Worm (Caenorhabditis elegans) whole organism, young adult: ENCODE results near the gene C04H5.1.

ENCODE experiments used
- B0336.3 ChIP-seq: fragments of 200-800 bp; sonication (Bioruptor generic); IDR thresholded peaks from 2 replicates; pipeline ENCODE4 v1.3.6; 2022; ENCODE audit warnings: missing genetic modification characterization, missing compliant biosample characterization
- D2030.7 ChIP-seq: fragments of 200-800 bp; sonication (Bioruptor generic); IDR thresholded peaks from 2 replicates; pipeline ENCODE4 v1.3.6; 2022; ENCODE audit warnings: missing genetic modification reagents, missing genetic modification characterization, missing compliant biosample characterization
- F33H1.4 ChIP-seq: fragments of 200-800 bp; sonication (Bioruptor generic); IDR thresholded peaks from 2 replicates; pipeline ENCODE4 v1.3.6; 2022; ENCODE audit warnings: missing genetic modification reagents, missing genetic modification characterization, missing compliant biosample characterization
- F57C9.4 ChIP-seq: sonication (generic microtip); optimal IDR thresholded peaks from 2 replicates; lab custom pipeline; 2017; ENCODE audit warnings: mild to moderate bottlenecking, missing genetic modification characterization, missing compliant biosample characterization
- K12H6.12 ChIP-seq: fragments of 200-800 bp; sonication (Bioruptor generic); optimal IDR thresholded peaks from 2 replicates; lab custom pipeline; 2018; ENCODE audit warnings: mild to moderate bottlenecking, missing genetic modification characterization, missing compliant biosample characterization
- T07F8.4 ChIP-seq: sonication (generic microtip); optimal IDR thresholded peaks from 2 replicates; lab custom pipeline; 2016; ENCODE audit warnings: mild to moderate bottlenecking, missing genetic modification characterization, moderate library complexity, missing compliant biosample characterization
- Y53G8AR.9 ChIP-seq: fragments of 200-800 bp; sonication (Bioruptor generic); conservative IDR thresholded peaks from 2 replicates; pipeline ENCODE4 v1.3.6; 2022; ENCODE audit warnings: missing genetic modification reagents, missing genetic modification characterization, missing compliant biosample characterization
- akir-1 ChIP-seq: fragments of 200-800 bp; sonication (Bioruptor generic); optimal IDR thresholded peaks from 2 replicates; lab custom pipeline; 2018; ENCODE audit warnings: mild to moderate bottlenecking, missing genetic modification characterization, moderate library complexity, missing compliant biosample characterization
- aptf-2 ChIP-seq: fragments of 200-800 bp; sonication (Bioruptor generic); conservative IDR thresholded peaks from 2 replicates; pipeline ENCODE4 v1.3.6; 2022; ENCODE audit warnings: missing genetic modification reagents, missing genetic modification characterization, missing compliant biosample characterization
- aptf-3 ChIP-seq: fragments of 200-800 bp; sonication (Bioruptor generic); IDR thresholded peaks from 2 replicates; pipeline ENCODE4 v1.3.6; 2022; ENCODE audit warnings: missing genetic modification characterization, missing compliant biosample characterization
- attf-3 ChIP-seq: fragments of 200-800 bp; sonication (Bioruptor generic); conservative IDR thresholded peaks from 2 replicates; pipeline ENCODE4 v1.3.6; 2022; ENCODE audit warnings: missing genetic modification reagents, missing genetic modification characterization, missing compliant biosample characterization
- attf-6 ChIP-seq: fragments of 200-800 bp; sonication (Bioruptor generic); IDR thresholded peaks from 2 replicates; pipeline ENCODE4 v1.3.6; 2022; ENCODE audit warnings: missing genetic modification reagents, missing genetic modification characterization, missing compliant biosample characterization
- bed-1 ChIP-seq: fragments of 200-800 bp; sonication (Bioruptor generic); IDR thresholded peaks from 2 replicates; pipeline ENCODE4 v1.3.6; 2022; ENCODE audit warnings: missing genetic modification reagents, missing genetic modification characterization, missing compliant biosample characterization
- ceh-58 ChIP-seq: fragments of 200-800 bp; sonication (Bioruptor generic); IDR thresholded peaks from 2 replicates; pipeline ENCODE4 v1.3.6; 2022; ENCODE audit warnings: missing genetic modification characterization, missing compliant biosample characterization
- chd-7 ChIP-seq: sonication (generic microtip); optimal IDR thresholded peaks from 2 replicates; lab custom pipeline; 2016; ENCODE audit warnings: mild to moderate bottlenecking, missing genetic modification characterization, moderate library complexity, missing compliant biosample characterization
- dpl-1 ChIP-seq: fragments of 150-350 bp; optimal IDR thresholded peaks from 2 replicates; lab custom pipeline; 2014; ENCODE audit warnings: missing biosample characterization, missing genetic modification reagents, missing genetic modification characterization
- egl-18 ChIP-seq: fragments of 200-800 bp; sonication (Bioruptor generic); IDR thresholded peaks from 2 replicates; pipeline ENCODE4 v1.3.6; 2022; ENCODE audit warnings: missing genetic modification reagents, missing genetic modification characterization, missing compliant biosample characterization
- egrh-3 ChIP-seq: fragments of 200-800 bp; sonication (Bioruptor generic); IDR thresholded peaks from 2 replicates; pipeline ENCODE4 v1.3.6; 2022; ENCODE audit warnings: missing genetic modification reagents, missing genetic modification characterization, missing compliant biosample characterization
- ekl-4 ChIP-seq: fragments of 200-800 bp; sonication (Bioruptor generic); IDR thresholded peaks from 2 replicates; pipeline ENCODE4 v1.3.6; 2022; ENCODE audit warnings: missing genetic modification reagents, missing genetic modification characterization, missing compliant biosample characterization
- ets-4 ChIP-seq: fragments of 200-800 bp; sonication (Bioruptor generic); optimal IDR thresholded peaks from 2 replicates; lab custom pipeline; 2018; ENCODE audit warnings: mild to moderate bottlenecking, missing genetic modification characterization, missing compliant biosample characterization
- gei-17 ChIP-seq: fragments of 200-800 bp; sonication (Bioruptor generic); optimal IDR thresholded peaks from 2 replicates; lab custom pipeline; 2018; ENCODE audit warnings: mild to moderate bottlenecking, missing genetic modification characterization, missing compliant biosample characterization
- hmg-20 ChIP-seq: fragments of 200-800 bp; sonication (Bioruptor generic); IDR thresholded peaks from 2 replicates; pipeline ENCODE4 v1.3.6; 2022; ENCODE audit warnings: missing genetic modification reagents, missing genetic modification characterization, missing compliant biosample characterization
- hrde-1 ChIP-seq: sonication (generic microtip); optimal IDR thresholded peaks from 2 replicates; lab custom pipeline; 2016; ENCODE audit warnings: missing genetic modification characterization, mild to moderate bottlenecking, missing compliant biosample characterization, moderate library complexity, missing genotype, missing genetic modification reagents, borderline replicate concordance
- lag-1 ChIP-seq: fragments of 200-800 bp; sonication (Bioruptor generic); IDR thresholded peaks from 2 replicates; pipeline ENCODE4 v1.3.6; 2022; ENCODE audit warnings: missing genetic modification reagents, missing genetic modification characterization, missing compliant biosample characterization
- let-526 ChIP-seq: fragments of 200-800 bp; sonication (Bioruptor generic); IDR thresholded peaks from 2 replicates; pipeline ENCODE4 v1.3.6; 2022; ENCODE audit warnings: missing genetic modification reagents, missing genetic modification characterization, missing compliant biosample characterization
- let-607 ChIP-seq, 2 experiments: fragments of 200-800 bp in 1 of 2; sonication (Bioruptor generic) in 1 of 2; sonication (generic microtip) in 1 of 2; optimal IDR thresholded peaks; 2 replicates each; lab custom pipeline; 2016 to 2018; ENCODE audit warnings: mild to moderate bottlenecking in 2 of 2, missing compliant biosample characterization in 2 of 2, missing genetic modification characterization in 2 of 2, moderate library complexity in 2 of 2, missing genotype in 1 of 2
- lin-40 ChIP-seq: sonication (generic microtip); optimal IDR thresholded peaks from 2 replicates; lab custom pipeline; 2016; ENCODE audit warnings: missing genetic modification characterization, mild to moderate bottlenecking, missing compliant biosample characterization, missing genotype, missing genetic modification reagents
- madf-10 ChIP-seq: sonication (generic microtip); optimal IDR thresholded peaks from 2 replicates; lab custom pipeline; 2016; ENCODE audit warnings: mild to moderate bottlenecking, missing genetic modification characterization, missing compliant biosample characterization
- madf-3 ChIP-seq: fragments of 200-800 bp; sonication (Bioruptor generic); IDR thresholded peaks from 2 replicates; pipeline ENCODE4 v1.3.6; 2022; ENCODE audit warnings: missing genetic modification reagents, missing genetic modification characterization, missing compliant biosample characterization
- nhr-120 ChIP-seq: fragments of 200-800 bp; sonication (Bioruptor generic); IDR thresholded peaks from 2 replicates; pipeline ENCODE4 v1.3.6; 2022; ENCODE audit warnings: missing genetic modification characterization, missing compliant biosample characterization
- nhr-27 ChIP-seq: fragments of 200-800 bp; sonication (Bioruptor generic); optimal IDR thresholded peaks from 2 replicates; lab custom pipeline; 2018; ENCODE audit warnings: mild to moderate bottlenecking, missing genetic modification characterization, moderate library complexity, missing compliant biosample characterization
- pbrm-1 ChIP-seq: fragments of 200-800 bp; sonication (Bioruptor generic); IDR thresholded peaks from 2 replicates; pipeline ENCODE4 v1.3.6; 2022; ENCODE audit warnings: missing genetic modification reagents, missing genetic modification characterization, missing compliant biosample characterization
- repo-1 ChIP-seq: sonication (generic microtip); optimal IDR thresholded peaks from 2 replicates; lab custom pipeline; 2017; ENCODE audit warnings: mild to moderate bottlenecking, missing genetic modification characterization, missing compliant biosample characterization
- snpc-4 ChIP-seq, 5 experiments: fragments of 150-350 bp in 1 of 5; sonication (generic microtip) in 4 of 5; optimal IDR thresholded peaks; 2 replicates each; lab custom pipeline; 2014 to 2018; ENCODE audit warnings: missing genetic modification characterization in 5 of 5, missing biosample characterization in 3 of 5, antibody characterized with exemption in 2 of 5, mild to moderate bottlenecking in 2 of 5, missing compliant biosample characterization in 2 of 5, missing genotype in 2 of 5, moderate library complexity in 2 of 5, missing genetic modification reagents in 1 of 5
- sptf-2 ChIP-seq: fragments of 200-800 bp; sonication (Bioruptor generic); optimal IDR thresholded peaks from 2 replicates; lab custom pipeline; 2018; ENCODE audit warnings: mild to moderate bottlenecking, missing genetic modification characterization, missing compliant biosample characterization
- zfh-2 ChIP-seq: fragments of 200-800 bp; sonication (Bioruptor generic); conservative IDR thresholded peaks from 2 replicates; pipeline ENCODE4 v1.3.6; 2022; ENCODE audit warnings: missing genetic modification reagents, missing genetic modification characterization, missing compliant biosample characterization

Gene C04H5.1

ce11 chrII:14528233-14528802 lies 5.8 kb upstream of the C04H5.1 start, which contains the start of the genes F57C2.5 and spat-1 (continued):
- TF ChIP-seq madf-3 (no peak), lin-40 (peak; percentile 73), lag-1 (GFP tag; lab: Robert Waterston, UW) (no peak), attf-3 (GFP tag; lab: Robert Waterston, UW) (peak; percentile 24; the same call in 1 of the 2 replicates), F57C9.4 (tag; lab: Kevin White, UChicago) (no peak), D2030.7 (peak; percentile 76; the same call in 1 of the 2 replicates), akir-1 (GFP tag; lab: Kevin White, UChicago) (no peak), T07F8.4 (tag; lab: Kevin White, UChicago) (no peak), attf-6 (no peak), Y53G8AR.9 (GFP tag; lab: Robert Waterston, UW) (no peak), ekl-4 (GFP tag; lab: Robert Waterston, UW) (no peak), snpc-4 (GFP tag; optimal IDR thresholded peaks at IDR 0.05; lab: Kevin White, UChicago) (no peak), snpc-4 (tag; optimal IDR thresholded peaks at IDR 0.05; lab: Kevin White, UChicago) (peak in 3 of 4 experiments; percentile 27 to 44 (median 40)), let-526 (GFP tag; lab: Robert Waterston, UW) (0 out of 2 replicates have a peak, but pooled peaks have one; percentile 10), nhr-27 (tag; lab: Kevin White, UChicago) (no peak), B0336.3 (0 out of 2 replicates have a peak, but pooled peaks have one; percentile 23), K12H6.12 (tag; lab: Kevin White, UChicago) (peak; percentile 76), madf-10 (tag; lab: Kevin White, UChicago) (peak; percentile 80), gei-17 (GFP tag; lab: Kevin White, UChicago) (no peak), aptf-3 (GFP tag; lab: Robert Waterston, UW) (no peak), pbrm-1 (GFP tag; lab: Robert Waterston, UW) (no peak), dpl-1 (GFP tag; lab: Kevin White, UChicago) (peak; percentile 2), ceh-58 (GFP tag; lab: Robert Waterston, UW) (no peak), zfh-2 (no peak), bed-1 (no peak), F33H1.4 (GFP tag; lab: Robert Waterston, UW) (peak; percentile 42; the same call in 1 of the 2 replicates), hrde-1 (tag; lab: Kevin White, UChicago) (no peak), egl-18 (GFP tag; lab: Robert Waterston, UW) (no peak), repo-1 (tag; lab: Kevin White, UChicago) (no peak)
- TF ChIP-seq, all 124 proteins: peak for 39

ce11 chrII:14537728-14538127 lies 3.6 kb downstream of the C04H5.1 start, which contains the start of the genes clec-147 and C04H5.7:
TSS of gene clec-147 (minus strand) at chrII:14537828.
TSS of gene C04H5.7 (plus strand) at chrII:14537946.
- no peak for TF ChIP-seq egrh-3 (GFP tag; lab: Robert Waterston, UW)
- no peak for TF ChIP-seq sptf-2 (GFP tag; lab: Kevin White, UChicago)

ce11 chrII:14540551-14540950 lies 6.5 kb downstream of the C04H5.1 start:
- TF ChIP-seq D2030.7: no peak

- TF ChIP-seq madf-3 (no peak), aptf-3 (GFP tag; lab: Robert Waterston, UW) (no peak), aptf-2 (GFP tag; lab: Robert Waterston, UW) (no peak), ets-4 (no peak), bed-1 (no peak), let-607 (tag; optimal IDR thresholded peaks at IDR 0.05; lab: Kevin White, UChicago) (no peak), nhr-120 (GFP tag; lab: Robert Waterston, UW) (no peak), T07F8.4 (tag; lab: Kevin White, UChicago) (no peak), chd-7 (no peak), hmg-20 (GFP tag; lab: Robert Waterston, UW) (no peak)
These were observed 14.6 kb downstream of the C04H5.1 start, which contains the start of gene gcy-29 for ce11 chrII:14548691-14549090. TSS of gene gcy-29 (minus strand) at chrII:14548791.
